Worm (Caenorhabditis elegans): ENCODE measurements around the gene ZK856.11.
A peak's percentile ranks its signal among the peaks of the same experiment; 100 is the strongest.

Gene ZK856.11

DNA sequence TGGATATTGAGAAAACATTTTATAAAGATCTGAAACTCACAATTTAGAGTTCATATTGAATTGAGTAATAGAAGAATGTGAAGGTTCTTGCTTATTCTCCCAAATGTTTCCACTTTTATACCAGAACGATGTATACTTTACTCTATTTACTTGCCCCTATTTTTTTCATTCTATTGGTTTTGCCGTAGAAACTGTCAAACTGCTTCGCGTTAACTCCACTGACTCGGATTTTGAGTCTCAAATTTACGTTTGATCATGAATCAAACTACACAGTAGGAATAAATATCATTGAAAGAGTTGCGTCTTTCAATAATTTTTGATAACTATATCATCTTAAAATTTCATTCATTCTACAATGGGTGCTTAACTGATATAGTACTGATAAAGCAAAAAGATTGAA lies 35.1 kb upstream of the ZK856.11 start, which contains the start of gene fipr-8:
fipr-8 (minus strand) TSS at position 101 of the 400 bp plus-strand sequence.
- TF ChIP-seq ztf-11 (tag; optimal IDR thresholded peaks at IDR 0.05) (no peak), unc-62 (GFP tag; optimal IDR thresholded peaks at IDR 0.05) (no peak), sem-4 (tag; optimal IDR thresholded peaks at IDR 0.05) (no peak), peb-1 (tag; optimal IDR thresholded peaks at IDR 0.05) (no peak), sma-3 (GFP tag; optimal IDR thresholded peaks at IDR 0.05) (no peak), ceh-16 (tag; optimal IDR thresholded peaks at IDR 0.05) (no peak), ZK546.5 (tag; optimal IDR thresholded peaks at IDR 0.05) (no peak), R02D3.7 (tag; optimal IDR thresholded peaks at IDR 0.05) (no peak), zag-1 (tag; optimal IDR thresholded peaks at IDR 0.05) (no peak), nhr-25 (tag; optimal IDR thresholded peaks at IDR 0.05) (no peak), blmp-1 (tag; optimal IDR thresholded peaks at IDR 0.05; ENCODE audit: insufficient read depth) (no peak), elt-1 (tag; optimal IDR thresholded peaks at IDR 0.05) (no peak), mbf-1 (tag; optimal IDR thresholded peaks at IDR 0.05) (no peak), elt-3 (tag; optimal IDR thresholded peaks at IDR 0.05) (no peak), C34F6.9 (tag; optimal IDR thresholded peaks at IDR 0.05) (no peak), lin-13 (GFP tag; optimal IDR thresholded peaks at IDR 0.05) (no peak), lin-11 (tag; optimal IDR thresholded peaks at IDR 0.05) (no peak), dmd-4 (tag; optimal IDR thresholded peaks at IDR 0.05) (no peak), crh-2 (tag; optimal IDR thresholded peaks at IDR 0.05) (no peak), lsy-2 (tag; optimal IDR thresholded peaks at IDR 0.05) (no peak)

DNA sequence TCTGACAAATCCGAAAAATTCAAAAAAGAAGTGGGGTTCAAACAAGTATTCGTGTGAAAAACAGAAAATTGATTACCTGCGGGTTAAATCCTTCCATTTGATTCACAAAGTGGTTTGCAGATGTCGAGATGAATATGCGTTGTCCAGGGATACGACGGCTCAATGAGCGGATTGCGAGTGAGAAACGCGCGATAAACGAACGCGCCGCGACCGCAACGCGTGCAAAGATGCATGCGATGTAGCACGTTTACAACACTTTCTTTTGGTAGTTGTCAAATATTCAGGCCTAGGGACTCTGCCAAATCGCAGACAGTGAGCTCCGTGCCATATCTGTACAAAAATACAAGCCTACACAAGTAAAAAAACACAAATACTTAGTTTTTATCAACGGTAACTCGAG lies 33.9 kb upstream of the ZK856.11 start, which contains the start of gene fubl-1:
fubl-1 (minus strand) TSS at position 202 of the 400 bp plus-strand sequence.
- TF ChIP-seq gmeb-1 (tag; optimal IDR thresholded peaks at IDR 0.05): no peak
- TF ChIP-seq nhr-129 (tag; optimal IDR thresholded peaks at IDR 0.05): peak; percentile 29
- TF ChIP-seq Y55F3AM.14 (GFP tag; optimal IDR thresholded peaks at IDR 0.05): no peak
- TF ChIP-seq lin-11 (tag; optimal IDR thresholded peaks at IDR 0.05): peak; percentile 64
- TF ChIP-seq ama-1 (optimal IDR thresholded peaks at IDR 0.05): peak; percentile 29
- TF ChIP-seq R02D3.7 (tag; optimal IDR thresholded peaks at IDR 0.05): no peak
- peak; percentile 50 for TF ChIP-seq C34F6.9 (tag; optimal IDR thresholded peaks at IDR 0.05)
- peak in 1 of 2 experiments; percentile 43 for TF ChIP-seq lsy-2 (tag; optimal IDR thresholded peaks at IDR 0.05)
- TF ChIP-seq aly-2 (tag; optimal IDR thresholded peaks at IDR 0.05): no peak
- TF ChIP-seq F13H6.1 (tag; optimal IDR thresholded peaks at IDR 0.05): no peak
- TF ChIP-seq unc-55 (GFP tag; optimal IDR thresholded peaks at IDR 0.05): peak; percentile 33
- no peak for TF ChIP-seq nhr-77 (tag; optimal IDR thresholded peaks at IDR 0.05)

ce11 chrV:10237959-10238444 lies 33.3 kb upstream of the ZK856.11 start:
- no peak for TF ChIP-seq nhr-12 (tag; optimal IDR thresholded peaks at IDR 0.05)
- TF ChIP-seq ztf-1 (GFP tag; conservative IDR thresholded peaks at IDR 0.05): no peak
- TF ChIP-seq nhr-237 (tag; optimal IDR thresholded peaks at IDR 0.05): no peak
- no peak for TF ChIP-seq blmp-1 (tag; optimal IDR thresholded peaks at IDR 0.05; ENCODE audit: insufficient read depth)
- no peak for TF ChIP-seq mab-5 (tag; optimal IDR thresholded peaks at IDR 0.05)
- TF ChIP-seq skn-1 (tag; optimal IDR thresholded peaks at IDR 0.05): no peak

DNA sequence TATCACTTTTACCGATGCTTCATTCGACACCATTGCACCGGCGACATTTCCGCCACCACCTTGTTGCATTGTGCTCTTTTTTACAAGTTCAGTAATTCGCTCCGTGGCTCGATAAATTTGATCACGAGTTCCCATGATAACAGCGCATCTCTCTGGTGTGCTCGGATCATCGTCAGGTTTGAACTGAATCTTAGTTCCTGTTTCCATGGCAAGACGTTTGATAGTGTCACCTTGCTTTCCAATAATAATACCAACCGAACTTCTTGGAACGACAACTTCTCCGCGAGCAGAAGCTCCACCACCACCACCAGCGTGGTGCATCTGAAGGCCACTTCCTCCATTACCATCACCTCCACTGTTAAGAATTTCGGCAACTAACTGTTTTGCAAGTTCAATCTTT lies 32.4 kb upstream of the ZK856.11 start:
- TF ChIP-seq lin-11 (tag; optimal IDR thresholded peaks at IDR 0.05): no peak
- no peak for TF ChIP-seq unc-55 (GFP tag; optimal IDR thresholded peaks at IDR 0.05)
- TF ChIP-seq nhr-77 (tag; optimal IDR thresholded peaks at IDR 0.05): no peak
- no peak for TF ChIP-seq dmd-4 (tag; optimal IDR thresholded peaks at IDR 0.05)

DNA sequence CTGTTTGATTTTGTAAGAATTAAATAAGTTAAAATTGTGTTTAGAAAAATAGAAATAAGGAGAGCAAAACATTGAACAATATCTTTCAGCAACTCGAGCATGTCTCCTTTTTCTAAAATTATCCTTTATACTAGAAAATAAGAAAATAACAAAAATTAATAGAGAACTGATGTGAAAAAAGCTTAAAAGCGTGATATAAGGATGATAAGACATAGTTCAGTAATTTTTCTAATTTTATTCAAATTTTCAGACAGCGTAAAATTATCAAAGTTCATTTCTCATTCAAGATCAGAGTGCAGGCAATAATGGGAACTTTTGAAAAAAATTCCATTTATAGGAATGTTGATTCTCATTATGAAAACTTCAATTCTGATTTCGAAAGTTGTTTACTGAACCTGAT lies 28.6 kb upstream of the ZK856.11 start, which contains the start of gene str-182:
str-182 (minus strand) TSS at position 101 of the 400 bp plus-strand sequence.
- no peak for TF ChIP-seq nhr-12 (tag; optimal IDR thresholded peaks at IDR 0.05)
- TF ChIP-seq elt-1 (tag; optimal IDR thresholded peaks at IDR 0.05): no peak
- TF ChIP-seq zag-1 (tag; optimal IDR thresholded peaks at IDR 0.05): no peak
- TF ChIP-seq lin-11 (tag; optimal IDR thresholded peaks at IDR 0.05): no peak
- TF ChIP-seq blmp-1 (tag; optimal IDR thresholded peaks at IDR 0.05; ENCODE audit: insufficient read depth): no peak
- TF ChIP-seq nhr-129 (tag; optimal IDR thresholded peaks at IDR 0.05): no peak
- TF ChIP-seq nhr-11 (tag; optimal IDR thresholded peaks at IDR 0.05): no peak
- TF ChIP-seq nhr-6 (tag; optimal IDR thresholded peaks at IDR 0.05): no peak
- TF ChIP-seq nhr-21 (tag; optimal IDR thresholded peaks at IDR 0.05): no peak
- no peak for TF ChIP-seq sem-4 (tag; optimal IDR thresholded peaks at IDR 0.05)

Data from whole organism, L2 larva.